Fruit fly (Drosophila melanogaster) whole organism, embryonic: ENCODE measurements around the gene prtp.
A peak's percentile ranks its signal among the peaks of the same experiment; 100 is the strongest.

Source experiments
- Adf1 ChIP-seq: fragments of 200-800 bp; sonication (Bioruptor generic); IDR thresholded peaks from 2 replicates; pipeline ENCODE4 v1.3.6; 2022; ENCODE audit warnings: missing biosample characterization, missing genetic modification characterization
- Aef1 ChIP-seq: fragments of 200-800 bp; sonication (Bioruptor generic); IDR thresholded peaks from 3 replicates; pipeline ENCODE4 v1.3.6; 2022; ENCODE audit warnings: missing biosample characterization, missing genetic modification characterization
- Asciz ChIP-seq: fragments of 200-800 bp; sonication (Bioruptor generic); optimal IDR thresholded peaks from 2 replicates; lab custom pipeline; 2017; ENCODE audit warnings: missing biosample characterization, mild to moderate bottlenecking, missing genetic modification characterization, missing genetic modification reagents
- Blimp-1 ChIP-seq: fragments of 200-800 bp; sonication (Bioruptor generic); optimal IDR thresholded peaks from 3 replicates; lab custom pipeline; 2018; ENCODE audit warnings: missing biosample characterization, missing genetic modification characterization, mild to moderate bottlenecking, moderate library complexity, missing genetic modification reagents
- CG10274 ChIP-seq: fragments of 200-800 bp; sonication (Bioruptor generic); optimal IDR thresholded peaks from 3 replicates; lab custom pipeline; 2017; ENCODE audit warnings: missing biosample characterization, mild to moderate bottlenecking, missing genetic modification characterization
- CG10462 ChIP-seq: fragments of 200-800 bp; sonication (Bioruptor generic); optimal IDR thresholded peaks from 2 replicates; lab custom pipeline; 2016; ENCODE audit warnings: missing biosample characterization, missing genetic modification characterization
- CG11696 ChIP-seq: fragments of 200-800 bp; sonication (Bioruptor generic); IDR thresholded peaks from 2 replicates; pipeline ENCODE4 v1.3.6; 2022; ENCODE audit warnings: missing biosample characterization, missing genetic modification characterization
- CG13123 ChIP-seq: fragments of 200-800 bp; sonication (Bioruptor generic); optimal IDR thresholded peaks from 2 replicates; lab custom pipeline; 2016; ENCODE audit warnings: missing biosample characterization, missing genetic modification characterization
- CG13287 ChIP-seq: fragments of 200-800 bp; sonication (Bioruptor generic); IDR thresholded peaks from 2 replicates; pipeline ENCODE4 v1.3.6; 2022; ENCODE audit warnings: missing biosample characterization, missing genetic modification characterization; ENCODE audit not compliant: partially characterized antibody
- CG14710 ChIP-seq: fragments of 200-800 bp; sonication (Bioruptor generic); optimal IDR thresholded peaks from 3 replicates; lab custom pipeline; 2019; ENCODE audit warnings: missing biosample characterization, mild to moderate bottlenecking, missing genetic modification characterization, moderate library complexity
- CG15514 ChIP-seq: fragments of 200-800 bp; sonication (Bioruptor generic); optimal IDR thresholded peaks from 3 replicates; lab custom pipeline; 2017; ENCODE audit warnings: missing biosample characterization, missing genetic modification characterization, mild to moderate bottlenecking, moderate library complexity, missing genetic modification reagents
- CG1603 ChIP-seq: fragments of 200-800 bp; sonication (Bioruptor generic); optimal IDR thresholded peaks from 2 replicates; lab custom pipeline; 2019; ENCODE audit warnings: missing biosample characterization, mild to moderate bottlenecking, missing genetic modification characterization, moderate library complexity
- CG1647 ChIP-seq: fragments of 200-800 bp; sonication (Bioruptor generic); optimal IDR thresholded peaks from 3 replicates; lab custom pipeline; 2016; ENCODE audit warnings: missing biosample characterization, missing genetic modification characterization
- CG16813 ChIP-seq: fragments of 200-800 bp; sonication (Bioruptor generic); IDR thresholded peaks from 3 replicates; pipeline ENCODE4 v1.3.6; 2022; ENCODE audit warnings: missing biosample characterization, missing genetic modification characterization; ENCODE audit not compliant: partially characterized antibody
- CG17568 ChIP-seq: fragments of 200-800 bp; sonication (Bioruptor generic); optimal IDR thresholded peaks from 2 replicates; lab custom pipeline; 2018; ENCODE audit warnings: missing biosample characterization, mild to moderate bottlenecking, missing genetic modification characterization, moderate library complexity
- CG18619 ChIP-seq: fragments of 200-800 bp; sonication (Bioruptor generic); optimal IDR thresholded peaks from 3 replicates; lab custom pipeline; 2017; ENCODE audit warnings: missing biosample characterization, mild to moderate bottlenecking, missing genetic modification characterization
- CG4282 ChIP-seq: fragments of 200-800 bp; sonication (Bioruptor generic); optimal IDR thresholded peaks from 2 replicates; lab custom pipeline; 2016; ENCODE audit warnings: missing biosample characterization, missing genetic modification characterization
- CG4360 ChIP-seq: fragments of 200-800 bp; sonication (Bioruptor generic); IDR thresholded peaks from 2 replicates; pipeline ENCODE4 v1.3.6; 2022; ENCODE audit warnings: missing biosample characterization, missing genetic modification characterization
- CG43689 ChIP-seq: fragments of 200-800 bp; sonication (Bioruptor generic); IDR thresholded peaks from 2 replicates; pipeline ENCODE4 v1.3.6; 2022; ENCODE audit warnings: missing biosample characterization, missing genetic modification characterization
- CG4424 ChIP-seq: fragments of 200-800 bp; sonication (Bioruptor generic); optimal IDR thresholded peaks from 3 replicates; lab custom pipeline; 2016; ENCODE audit warnings: missing biosample characterization, missing genetic modification characterization
- CG6791 ChIP-seq: fragments of 200-800 bp; sonication (Bioruptor generic); IDR thresholded peaks from 3 replicates; pipeline ENCODE4 v1.3.6; 2022; ENCODE audit warnings: missing biosample characterization, missing genetic modification characterization; ENCODE audit not compliant: partially characterized antibody
- CG8089 ChIP-seq: fragments of 200-800 bp; sonication (Bioruptor generic); optimal IDR thresholded peaks from 3 replicates; lab custom pipeline; 2016; ENCODE audit warnings: missing biosample characterization, missing genetic modification characterization
- CG9727 ChIP-seq: fragments of 200-800 bp; sonication (Bioruptor generic); optimal IDR thresholded peaks from 3 replicates; lab custom pipeline; 2017; ENCODE audit warnings: missing biosample characterization, mild to moderate bottlenecking, missing genetic modification characterization
- CoRest ChIP-seq: fragments of 200-800 bp; sonication (Bioruptor generic); optimal IDR thresholded peaks from 3 replicates; lab custom pipeline; 2018; ENCODE audit warnings: missing biosample characterization, mild to moderate bottlenecking, missing genetic modification characterization, moderate library complexity
- D19B ChIP-seq: fragments of 200-800 bp; sonication (Bioruptor generic); optimal IDR thresholded peaks from 2 replicates; lab custom pipeline; 2017; ENCODE audit warnings: missing biosample characterization, mild to moderate bottlenecking, missing genetic modification characterization
- Gug ChIP-seq: fragments of 200-800 bp; sonication (Bioruptor generic); IDR thresholded peaks from 4 replicates; pipeline ENCODE4 v1.3.6; 2022; ENCODE audit warnings: missing biosample characterization, missing genetic modification characterization
- HLH54F ChIP-seq: fragments of 200-800 bp; sonication (Bioruptor generic); optimal IDR thresholded peaks from 3 replicates; lab custom pipeline; 2016; ENCODE audit warnings: missing biosample characterization, missing genetic modification characterization
- Hmx ChIP-seq: fragments of 200-800 bp; sonication (Bioruptor generic); optimal IDR thresholded peaks from 2 replicates; lab custom pipeline; 2016; ENCODE audit warnings: missing biosample characterization, missing genetic modification characterization
- Mrtf ChIP-seq: fragments of 200-800 bp; sonication (Bioruptor generic); IDR thresholded peaks from 3 replicates; pipeline ENCODE4 v1.3.6; 2022; ENCODE audit warnings: missing biosample characterization, missing genetic modification characterization
- Opbp ChIP-seq: fragments of 200-800 bp; sonication (Bioruptor generic); IDR thresholded peaks from 3 replicates; pipeline ENCODE4 v1.3.6; 2022; ENCODE audit warnings: missing biosample characterization, missing genetic modification characterization; ENCODE audit not compliant: partially characterized antibody
- Sox102F ChIP-seq: fragments of 200-800 bp; sonication (Bioruptor generic); optimal IDR thresholded peaks from 2 replicates; lab custom pipeline; 2018; ENCODE audit warnings: missing biosample characterization, mild to moderate bottlenecking, missing genetic modification characterization, moderate library complexity
- bbx ChIP-seq: fragments of 200-800 bp; sonication (Bioruptor generic); IDR thresholded peaks from 2 replicates; pipeline ENCODE4 v1.3.6; 2022; ENCODE audit warnings: missing biosample characterization, missing genetic modification characterization; ENCODE audit not compliant: partially characterized antibody
- bsh ChIP-seq, 2 experiments: fragments of 200-800 bp; sonication (Bioruptor generic); optimal IDR thresholded peaks; 2 replicates each; lab custom pipeline; 2017 to 2018; ENCODE audit warnings: mild to moderate bottlenecking in 2 of 2, missing biosample characterization in 2 of 2, missing genetic modification characterization in 2 of 2, moderate library complexity in 1 of 2
- crp ChIP-seq, 2 experiments: fragments of 200-800 bp; sonication (Bioruptor generic); optimal IDR thresholded peaks; 2 replicates in 1 of 2; 3 replicates in 1 of 2; lab custom pipeline; 2017; ENCODE audit warnings: missing biosample characterization in 2 of 2, missing genetic modification characterization in 2 of 2, mild to moderate bottlenecking in 1 of 2, moderate library complexity in 1 of 2
- dati ChIP-seq: fragments of 200-800 bp; sonication (Bioruptor generic); IDR thresholded peaks from 2 replicates; pipeline ENCODE4 v1.3.6; 2022; ENCODE audit warnings: missing biosample characterization, missing genetic modification characterization
- exex ChIP-seq: fragments of 200-800 bp; sonication (Bioruptor generic); optimal IDR thresholded peaks from 4 replicates; lab custom pipeline; 2018; ENCODE audit warnings: missing biosample characterization, mild to moderate bottlenecking, missing genetic modification characterization, moderate library complexity
- grau ChIP-seq: fragments of 200-800 bp; optimal IDR thresholded peaks from 3 replicates; lab custom pipeline; 2019; ENCODE audit warnings: missing biosample characterization, mild to moderate bottlenecking, missing genetic modification characterization, moderate library complexity
- klu ChIP-seq: fragments of 200-800 bp; sonication (Bioruptor generic); IDR thresholded peaks from 2 replicates; pipeline ENCODE4 v1.3.6; 2022; ENCODE audit warnings: missing biosample characterization, missing genetic modification characterization
- lov ChIP-seq, 2 experiments: fragments of 200-800 bp in 1 of 2; fragments of >200 bp in 1 of 2; sonication (Bioruptor generic) in 1 of 2; IDR thresholded peaks in 1 of 2; optimal IDR thresholded peaks in 1 of 2; 2 replicates in 1 of 2; 3 replicates in 1 of 2; pipeline versions ENCODE4 v1.3.6 to Lab custom; 2017 to 2022; ENCODE audit warnings: missing biosample characterization in 1 of 2, missing genetic modification characterization in 1 of 2
- mam ChIP-seq: fragments of 200-800 bp; sonication (Bioruptor generic); optimal IDR thresholded peaks from 3 replicates; lab custom pipeline; 2016; ENCODE audit warnings: missing biosample characterization, missing genetic modification characterization
- pb ChIP-seq: fragments of 200-800 bp; sonication (Bioruptor generic); optimal IDR thresholded peaks from 3 replicates; lab custom pipeline; 2016; ENCODE audit warnings: missing biosample characterization, missing genetic modification characterization
- pita ChIP-seq: fragments of 200-800 bp; sonication (Bioruptor generic); optimal IDR thresholded peaks from 2 replicates; lab custom pipeline; 2017; ENCODE audit warnings: missing biosample characterization, mild to moderate bottlenecking, missing genetic modification characterization
- prd ChIP-seq, 3 experiments: fragments of >200 bp in 2 of 3; fragments of 200-800 bp in 1 of 3; sonication (Bioruptor generic) in 1 of 3; optimal IDR thresholded peaks in 2 of 3; IDR thresholded peaks in 1 of 3; 2 replicates in 2 of 3; 3 replicates in 1 of 3; pipeline versions ENCODE4 v1.3.6 to Lab custom; 2017 to 2022; ENCODE audit warnings: missing biosample characterization in 1 of 3, missing genetic modification characterization in 1 of 3
- row ChIP-seq: fragments of 200-800 bp; sonication (Bioruptor generic); IDR thresholded peaks from 3 replicates; pipeline ENCODE4 v1.3.6; 2022; ENCODE audit warnings: missing biosample characterization, missing genetic modification characterization
- schlank ChIP-seq: fragments of 200-800 bp; sonication (Bioruptor generic); optimal IDR thresholded peaks from 2 replicates; lab custom pipeline; 2018; ENCODE audit warnings: missing biosample characterization, mild to moderate bottlenecking, missing genetic modification characterization
- sens ChIP-seq: fragments of 200-800 bp; sonication (Bioruptor generic); peaks from one replicate; lab custom pipeline; 2016; ENCODE audit warnings: missing biosample characterization, missing genetic modification characterization
- shn ChIP-seq: fragments of 200-800 bp; sonication (Bioruptor generic); optimal IDR thresholded peaks from 3 replicates; lab custom pipeline; 2016; ENCODE audit warnings: missing biosample characterization, missing genetic modification characterization
- ttk ChIP-seq: fragments of 200-800 bp; sonication (Bioruptor generic); IDR thresholded peaks from 2 replicates; pipeline ENCODE4 v2.1.2; 2022; ENCODE audit warnings: missing biosample characterization, missing genetic modification characterization
- unc-4 ChIP-seq: fragments of 200-800 bp; sonication (Bioruptor generic); IDR thresholded peaks from 2 replicates; pipeline ENCODE4 v1.3.6; 2022; ENCODE audit warnings: missing biosample characterization, missing genetic modification characterization; ENCODE audit not compliant: partially characterized antibody

The prtp gene

DNA sequence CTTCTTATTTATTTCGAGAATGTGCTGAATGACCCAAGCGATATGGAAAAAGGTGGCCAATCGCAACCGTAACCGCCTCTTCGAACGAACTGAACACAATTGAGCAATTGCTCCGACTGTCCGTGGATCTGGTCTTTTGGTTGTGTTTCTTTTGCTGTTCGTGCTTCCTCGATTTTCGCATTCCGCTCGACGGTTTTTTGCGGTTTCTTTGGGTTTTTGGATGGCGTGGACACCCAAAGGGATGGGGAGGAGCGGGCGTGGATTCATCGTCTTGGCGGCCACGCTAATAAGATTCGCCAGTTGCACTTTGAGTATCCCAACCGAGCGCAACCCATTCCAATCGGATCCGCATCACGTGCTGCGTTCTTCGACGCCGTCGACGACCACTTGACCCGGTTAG, 16.1 kb downstream of the prtp start, which contains the start of gene inaF-B:
inaF-B (minus strand) TSS at position 101 of the 400 bp plus-strand sequence.
- no peak for TF ChIP-seq CG16813
- TF ChIP-seq CoRest (tag; lab: Kevin White, UChicago), result no peak
- TF ChIP-seq CG15514 (GFP tag; lab: Kevin White, UChicago), result no peak
- no peak for TF ChIP-seq lov (optimal IDR thresholded peaks at IDR 0.05; lab: Kevin White, UChicago)
- TF ChIP-seq lov (GFP tag; IDR thresholded peaks at IDR 0.05; lab: Robert Waterston, UW), result no peak
- no peak for TF ChIP-seq CG10274 (GFP tag; lab: Kevin White, UChicago)
- TF ChIP-seq pb, result no peak
- TF ChIP-seq crp (GFP tag; optimal IDR thresholded peaks at IDR 0.05; lab: Kevin White, UChicago), result no peak
- TF ChIP-seq Mrtf (GFP tag; lab: Robert Waterston, UW), result no peak
- TF ChIP-seq pita (GFP tag; lab: Kevin White, UChicago), result no peak
- no peak for TF ChIP-seq Opbp
- no peak for TF ChIP-seq CG4360 (GFP tag; lab: Robert Waterston, UW)
- no peak for TF ChIP-seq Hmx (GFP tag; lab: Kevin White, UChicago)
- no peak for TF ChIP-seq CG13123
- no peak for TF ChIP-seq D19B (GFP tag; lab: Kevin White, UChicago)
- TF ChIP-seq Adf1 (GFP tag; lab: Robert Waterston, UW), result no peak
- no peak for TF ChIP-seq shn (GFP tag; lab: Kevin White, UChicago)
- no peak for TF ChIP-seq CG17568 (GFP tag; lab: Kevin White, UChicago)
- TF ChIP-seq, all 482 proteins: peak for 0

DNA sequence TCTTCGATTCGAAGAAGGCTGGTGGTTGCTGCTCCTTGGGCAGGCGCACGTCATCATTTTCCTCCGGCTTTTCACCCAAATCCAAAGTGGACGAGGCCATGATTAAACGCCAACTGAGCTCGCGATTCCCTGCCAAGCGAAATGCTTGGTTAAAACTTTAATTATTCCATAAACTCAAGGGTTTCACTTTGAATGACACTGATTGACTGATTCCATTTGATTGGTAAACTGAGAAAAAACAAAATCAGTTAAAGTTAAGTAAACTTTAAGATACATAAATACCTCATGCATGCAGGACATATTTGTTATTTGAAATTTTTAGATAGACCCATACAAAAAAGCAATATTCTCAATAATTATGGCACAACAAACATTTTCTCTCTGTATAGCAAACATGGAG, 17.2 kb downstream of the prtp start, which contains the start of gene inaF-A:
inaF-A (minus strand) TSS at position 101 of the 400 bp plus-strand sequence.
- TF ChIP-seq HLH54F (GFP tag; lab: Kevin White, UChicago), result no peak
- no peak for TF ChIP-seq ttk (GFP tag; lab: Robert Waterston, UW)
- no peak for TF ChIP-seq CG13287 (GFP tag; lab: Robert Waterston, UW)
- no peak for TF ChIP-seq CG1647 (GFP tag; lab: Kevin White, UChicago)
- no peak for TF ChIP-seq CG8089 (GFP tag; lab: Kevin White, UChicago)
- TF ChIP-seq dati (GFP tag; lab: Robert Waterston, UW), result no peak
- TF ChIP-seq bbx (GFP tag; lab: Robert Waterston, UW), result no peak
- no peak for TF ChIP-seq Asciz
- no peak for TF ChIP-seq grau
- TF ChIP-seq CG18619 (GFP tag; lab: Kevin White, UChicago), result no peak
- TF ChIP-seq unc-4 (GFP tag; lab: Robert Waterston, UW), result no peak
- TF ChIP-seq CG11696 (GFP tag; lab: Robert Waterston, UW), result no peak
- TF ChIP-seq exex, result no peak
- TF ChIP-seq mam, result no peak
- no peak for TF ChIP-seq CG4282 (GFP tag; lab: Kevin White, UChicago)
- no peak for TF ChIP-seq CG10462
- TF ChIP-seq CG43689 (GFP tag; lab: Robert Waterston, UW), result no peak
- TF ChIP-seq CG6791 (GFP tag; lab: Robert Waterston, UW), result no peak

DNA sequence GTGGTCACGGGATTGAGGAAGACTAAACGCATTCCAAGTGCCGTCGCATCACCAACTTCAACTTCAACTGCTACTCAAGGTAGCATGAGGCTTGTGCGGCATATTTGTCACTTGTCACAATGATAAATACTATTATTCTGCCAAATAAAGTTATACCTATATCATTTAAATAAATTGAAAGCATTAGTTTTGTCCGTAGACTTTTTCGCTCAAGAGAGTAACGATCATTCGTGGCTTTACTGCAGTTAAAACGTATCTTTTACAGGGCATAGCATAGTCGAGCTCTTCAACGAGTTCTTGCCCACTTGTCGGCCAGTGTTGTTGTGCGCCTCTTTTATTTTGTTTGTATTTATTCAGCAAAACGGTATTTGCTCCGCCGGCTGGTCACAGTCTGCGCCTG, 19.9 kb downstream of the prtp start:
- TF ChIP-seq Sox102F (peak; percentile 18), CG1603 (peak; percentile 41), sens (GFP tag; lab: Kevin White, UChicago) (peak; percentile 56), Aef1 (GFP tag; lab: Robert Waterston, UW) (no peak), prd (optimal IDR thresholded peaks at IDR 0.05; lab: Kevin White, UChicago) (no peak), prd (GFP tag; IDR thresholded peaks at IDR 0.05; lab: Robert Waterston, UW) (0 out of 3 replicates have a peak, but pooled peaks have one; percentile 31), row (GFP tag; lab: Robert Waterston, UW) (peak; percentile 51; the same call in 1 of the 3 replicates), CG4424 (peak; percentile 19), CG9727 (GFP tag; lab: Kevin White, UChicago) (peak; percentile 7), Blimp-1 (GFP tag; lab: Kevin White, UChicago) (peak; percentile 26), bsh (GFP tag; optimal IDR thresholded peaks at IDR 0.05; lab: Kevin White, UChicago) (peak in 1 of 2 experiments; percentile 37), Gug (no peak), klu (GFP tag; lab: Robert Waterston, UW) (no peak), schlank (no peak), CG14710 (tag; lab: Kevin White, UChicago) (peak; percentile 7)
